Fruit fly (Drosophila melanogaster) whole organism, embryonic: ENCODE results near the gene Best4.

Experiments used
- CG10321 ChIP-seq: fragments of 200-800 bp; sonication (Bioruptor generic); IDR thresholded peaks from 2 replicates; pipeline ENCODE4 v1.3.6; 2022; ENCODE audit warnings: missing biosample characterization, missing genetic modification characterization
- CG10979 ChIP-seq: fragments of 200-800 bp; sonication (Bioruptor generic); optimal IDR thresholded peaks from 2 replicates; lab custom pipeline; 2018; ENCODE audit warnings: missing biosample characterization, mild to moderate bottlenecking, missing genetic modification characterization, moderate library complexity
- CG13123 ChIP-seq: fragments of 200-800 bp; sonication (Bioruptor generic); optimal IDR thresholded peaks from 2 replicates; lab custom pipeline; 2016; ENCODE audit warnings: missing biosample characterization, missing genetic modification characterization
- CG1603 ChIP-seq: fragments of 200-800 bp; sonication (Bioruptor generic); optimal IDR thresholded peaks from 2 replicates; lab custom pipeline; 2019; ENCODE audit warnings: missing biosample characterization, mild to moderate bottlenecking, missing genetic modification characterization, moderate library complexity
- CG16779 ChIP-seq: fragments of 200-800 bp; sonication (Bioruptor generic); IDR thresholded peaks from 2 replicates; pipeline ENCODE4 v1.3.6; 2022; ENCODE audit warnings: missing biosample characterization, missing genetic modification characterization
- CG16815 ChIP-seq: fragments of 200-800 bp; sonication (Bioruptor generic); optimal IDR thresholded peaks from 3 replicates; lab custom pipeline; 2017; ENCODE audit warnings: missing biosample characterization, mild to moderate bottlenecking, missing genetic modification characterization
- CG17328 ChIP-seq: fragments of 200-800 bp; sonication (Bioruptor generic); IDR thresholded peaks from 2 replicates; pipeline ENCODE4 v1.3.6; 2022; ENCODE audit warnings: missing biosample characterization, missing genetic modification characterization
- CG17359 ChIP-seq: fragments of 200-800 bp; sonication (Bioruptor generic); optimal IDR thresholded peaks from 3 replicates; lab custom pipeline; 2018; ENCODE audit warnings: missing biosample characterization, mild to moderate bottlenecking, missing genetic modification characterization, moderate library complexity
- CG17829 ChIP-seq: fragments of 200-800 bp; optimal IDR thresholded peaks from 2 replicates; lab custom pipeline; 2019; ENCODE audit warnings: missing biosample characterization, mild to moderate bottlenecking, missing genetic modification characterization, moderate library complexity
- CG2129 ChIP-seq: fragments of 200-800 bp; sonication (Bioruptor generic); IDR thresholded peaks from 2 replicates; pipeline ENCODE4 v1.3.6; 2022; ENCODE audit warnings: missing biosample characterization, missing genetic modification characterization; ENCODE audit not compliant: partially characterized antibody
- CG2712 ChIP-seq: fragments of 200-800 bp; optimal IDR thresholded peaks from 3 replicates; lab custom pipeline; 2019; ENCODE audit warnings: missing biosample characterization, mild to moderate bottlenecking, missing genetic modification characterization, moderate library complexity
- CG2875 ChIP-seq: fragments of 200-800 bp; sonication (Bioruptor generic); optimal IDR thresholded peaks from 2 replicates; lab custom pipeline; 2017; ENCODE audit warnings: missing biosample characterization, mild to moderate bottlenecking, missing genetic modification characterization, missing genetic modification reagents
- CG30403 ChIP-seq: fragments of 200-800 bp; sonication (Bioruptor generic); optimal IDR thresholded peaks from 3 replicates; lab custom pipeline; 2016; ENCODE audit warnings: missing biosample characterization, missing genetic modification characterization
- CG6254 ChIP-seq: fragments of 200-800 bp; sonication (Bioruptor generic); optimal IDR thresholded peaks from 3 replicates; lab custom pipeline; 2017; ENCODE audit warnings: mild to moderate bottlenecking, missing biosample characterization, missing genetic modification reagents, missing genetic modification characterization
- CG7271 ChIP-seq: fragments of 200-800 bp; sonication (Bioruptor generic); optimal IDR thresholded peaks from 2 replicates; lab custom pipeline; 2018; ENCODE audit warnings: missing biosample characterization, mild to moderate bottlenecking, missing genetic modification characterization, moderate library complexity
- CG7839 ChIP-seq: fragments of 200-800 bp; sonication (Bioruptor generic); optimal IDR thresholded peaks from 3 replicates; lab custom pipeline; 2018; ENCODE audit warnings: missing biosample characterization, mild to moderate bottlenecking, missing genetic modification characterization, moderate library complexity
- CG7963 ChIP-seq: fragments of 200-800 bp; sonication (Bioruptor generic); IDR thresholded peaks from 3 replicates; pipeline ENCODE4 v1.3.6; 2022; ENCODE audit warnings: missing biosample characterization, missing genetic modification characterization; ENCODE audit not compliant: partially characterized antibody
- CG8388 ChIP-seq: fragments of 200-800 bp; sonication (Bioruptor generic); optimal IDR thresholded peaks from 2 replicates; lab custom pipeline; 2019; ENCODE audit warnings: missing biosample characterization, mild to moderate bottlenecking, missing genetic modification characterization, moderate library complexity
- CG8924 ChIP-seq: fragments of 200-800 bp; optimal IDR thresholded peaks from 3 replicates; lab custom pipeline; 2019; ENCODE audit warnings: missing biosample characterization, mild to moderate bottlenecking, missing genetic modification characterization, moderate library complexity
- CG9727 ChIP-seq: fragments of 200-800 bp; sonication (Bioruptor generic); optimal IDR thresholded peaks from 3 replicates; lab custom pipeline; 2017; ENCODE audit warnings: missing biosample characterization, mild to moderate bottlenecking, missing genetic modification characterization
- CoRest ChIP-seq: fragments of 200-800 bp; sonication (Bioruptor generic); optimal IDR thresholded peaks from 3 replicates; lab custom pipeline; 2018; ENCODE audit warnings: missing biosample characterization, mild to moderate bottlenecking, missing genetic modification characterization, moderate library complexity
- Nf-YB ChIP-seq: fragments of 200-800 bp; sonication (Bioruptor generic); optimal IDR thresholded peaks from 3 replicates; lab custom pipeline; 2019; ENCODE audit warnings: missing biosample characterization, mild to moderate bottlenecking, missing genetic modification characterization, moderate library complexity
- PHDP ChIP-seq: fragments of 200-800 bp; sonication (Bioruptor generic); optimal IDR thresholded peaks from 3 replicates; lab custom pipeline; 2018; ENCODE audit warnings: missing biosample characterization, mild to moderate bottlenecking, missing genetic modification characterization, moderate library complexity
- Stat92E ChIP-seq, 3 experiments: fragments of >200 bp in 2 of 3; fragments of 200-800 bp in 1 of 3; sonication (Bioruptor generic) in 1 of 3; optimal IDR thresholded peaks; 2 replicates each; lab custom pipeline; 2017 to 2019; ENCODE audit warnings: missing biosample characterization in 3 of 3, missing genetic modification characterization in 3 of 3, mild to moderate bottlenecking in 1 of 3, moderate library complexity in 1 of 3
- Taf1 ChIP-seq: fragments of 200-800 bp; sonication (Bioruptor generic); IDR thresholded peaks from 2 replicates; pipeline ENCODE4 v1.3.6; 2022; ENCODE audit warnings: missing biosample characterization, missing genetic modification characterization
- Trl ChIP-seq, 3 experiments: fragments of >200 bp in 2 of 3; fragments of 200-800 bp in 1 of 3; sonication (Bioruptor generic) in 1 of 3; optimal IDR thresholded peaks; 2 replicates in 1 of 3; 3 replicates in 2 of 3; lab custom pipeline; 2016 to 2017; ENCODE audit warnings: missing biosample characterization in 1 of 3, missing genetic modification characterization in 1 of 3
- ac ChIP-seq: fragments of 200-800 bp; sonication (Bioruptor generic); optimal IDR thresholded peaks from 3 replicates; lab custom pipeline; 2017; ENCODE audit warnings: missing biosample characterization, mild to moderate bottlenecking, missing genetic modification characterization
- bcd ChIP-seq: fragments of 200-800 bp; sonication (Bioruptor generic); optimal IDR thresholded peaks from 2 replicates; lab custom pipeline; 2017; ENCODE audit warnings: missing biosample characterization, mild to moderate bottlenecking, missing genetic modification characterization
- bsh ChIP-seq, 2 experiments: fragments of 200-800 bp; sonication (Bioruptor generic); optimal IDR thresholded peaks; 2 replicates each; lab custom pipeline; 2017 to 2018; ENCODE audit warnings: mild to moderate bottlenecking in 2 of 2, missing biosample characterization in 2 of 2, missing genetic modification characterization in 2 of 2, moderate library complexity in 1 of 2
- caup ChIP-seq: fragments of 200-800 bp; sonication (Bioruptor generic); optimal IDR thresholded peaks from 3 replicates; lab custom pipeline; 2017; ENCODE audit warnings: missing biosample characterization, mild to moderate bottlenecking, missing genetic modification characterization, moderate library complexity; ENCODE audit not compliant: severe bottlenecking
- chm ChIP-seq: fragments of 200-800 bp; sonication (Bioruptor generic); IDR thresholded peaks from 2 replicates; pipeline ENCODE4 v1.3.6; 2022; ENCODE audit warnings: missing biosample characterization, missing genetic modification characterization
- croc ChIP-seq: fragments of 200-800 bp; sonication (Bioruptor generic); conservative IDR thresholded peaks from 3 replicates; pipeline ENCODE4 v1.3.6; 2022; ENCODE audit warnings: missing biosample characterization, missing genetic modification characterization
- emc ChIP-seq: fragments of 200-800 bp; sonication (Bioruptor generic); optimal IDR thresholded peaks from 2 replicates; lab custom pipeline; 2016; ENCODE audit warnings: missing biosample characterization, missing genetic modification characterization
- esg ChIP-seq: fragments of 200-800 bp; sonication (Bioruptor generic); conservative IDR thresholded peaks from 2 replicates; pipeline ENCODE4 v1.3.6; 2022; ENCODE audit warnings: missing biosample characterization, missing genetic modification characterization
- ewg ChIP-seq: fragments of 200-800 bp; sonication (Bioruptor generic); optimal IDR thresholded peaks from 3 replicates; lab custom pipeline; 2017; ENCODE audit warnings: mild to moderate bottlenecking, missing biosample characterization, missing genetic modification reagents, missing genetic modification characterization
- fd96Cb ChIP-seq: fragments of 200-800 bp; sonication (Bioruptor generic); optimal IDR thresholded peaks from 2 replicates; lab custom pipeline; 2018; ENCODE audit warnings: missing biosample characterization, mild to moderate bottlenecking, missing genetic modification characterization, moderate library complexity
- jing ChIP-seq: fragments of 200-800 bp; sonication (Bioruptor generic); optimal IDR thresholded peaks from 2 replicates; lab custom pipeline; 2018; ENCODE audit warnings: missing biosample characterization, mild to moderate bottlenecking, missing genetic modification characterization
- lov ChIP-seq, 2 experiments: fragments of 200-800 bp in 1 of 2; fragments of >200 bp in 1 of 2; sonication (Bioruptor generic) in 1 of 2; IDR thresholded peaks in 1 of 2; optimal IDR thresholded peaks in 1 of 2; 2 replicates in 1 of 2; 3 replicates in 1 of 2; pipeline versions ENCODE4 v1.3.6 to Lab custom; 2017 to 2022; ENCODE audit warnings: missing biosample characterization in 1 of 2, missing genetic modification characterization in 1 of 2
- ro ChIP-seq: fragments of 200-800 bp; sonication (Bioruptor generic); IDR thresholded peaks from 2 replicates; pipeline ENCODE4 v1.3.6; 2022; ENCODE audit warnings: missing biosample characterization, missing genetic modification characterization
- scrt ChIP-seq: fragments of 200-800 bp; sonication (Bioruptor generic); optimal IDR thresholded peaks from 2 replicates; lab custom pipeline; 2018; ENCODE audit warnings: missing biosample characterization, mild to moderate bottlenecking, missing genetic modification characterization, moderate library complexity
- sens ChIP-seq: fragments of 200-800 bp; sonication (Bioruptor generic); peaks from one replicate; lab custom pipeline; 2016; ENCODE audit warnings: missing biosample characterization, missing genetic modification characterization
- shn ChIP-seq: fragments of 200-800 bp; sonication (Bioruptor generic); optimal IDR thresholded peaks from 3 replicates; lab custom pipeline; 2016; ENCODE audit warnings: missing biosample characterization, missing genetic modification characterization
- sug ChIP-seq: fragments of 200-800 bp; optimal IDR thresholded peaks from 2 replicates; lab custom pipeline; 2019; ENCODE audit warnings: missing biosample characterization, mild to moderate bottlenecking, missing genetic modification characterization, moderate library complexity
- tup ChIP-seq: fragments of 200-800 bp; sonication (Bioruptor generic); optimal IDR thresholded peaks from 2 replicates; lab custom pipeline; 2016; ENCODE audit warnings: missing biosample characterization, mild to moderate bottlenecking, missing genetic modification characterization, moderate library complexity
- unc-4 ChIP-seq: fragments of 200-800 bp; sonication (Bioruptor generic); IDR thresholded peaks from 2 replicates; pipeline ENCODE4 v1.3.6; 2022; ENCODE audit warnings: missing biosample characterization, missing genetic modification characterization; ENCODE audit not compliant: partially characterized antibody
- zf30C ChIP-seq: fragments of 200-800 bp; sonication (Bioruptor generic); optimal IDR thresholded peaks from 3 replicates; lab custom pipeline; 2018; ENCODE audit warnings: missing biosample characterization, mild to moderate bottlenecking, missing genetic modification characterization

The Best4 gene

DNA sequence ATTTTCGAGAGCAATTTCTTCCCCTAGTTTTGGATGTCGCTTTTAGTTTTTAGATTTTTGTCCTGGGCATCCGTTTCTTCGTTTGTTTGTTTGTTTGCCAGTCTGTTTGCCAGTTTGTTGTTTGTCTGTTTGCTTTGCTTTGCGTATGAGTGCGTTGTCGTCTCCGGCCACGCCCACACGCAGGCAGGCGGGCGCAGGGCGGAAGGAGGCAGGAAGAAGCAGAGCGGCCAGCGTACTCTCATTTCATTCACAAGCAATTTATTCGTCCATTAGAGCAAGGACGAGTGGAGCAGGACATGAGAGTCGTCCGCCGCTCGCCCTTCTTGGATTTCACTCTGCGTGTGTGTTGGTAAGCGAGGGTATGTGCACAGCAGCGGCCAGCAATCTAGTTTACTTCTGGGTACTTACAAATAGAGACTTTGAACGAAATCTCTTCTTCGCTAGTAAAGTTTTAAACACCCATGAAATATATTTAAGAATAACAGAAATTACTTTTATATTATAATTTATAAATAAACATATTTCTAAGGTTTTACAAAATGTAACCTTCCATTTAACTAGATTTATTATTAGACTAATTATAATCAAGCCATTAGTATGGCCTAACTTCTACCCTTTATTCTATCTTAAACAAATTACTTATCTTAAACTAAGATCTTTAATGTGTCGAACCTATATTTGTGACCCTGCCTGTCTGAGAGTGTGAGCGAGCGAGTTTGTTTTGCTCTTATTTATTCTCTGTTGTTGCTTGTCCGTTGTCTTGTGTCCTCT is 49.1 kb downstream of the Best4 start (continued):
- TF ChIP-seq CG7963 (GFP tag; lab: Robert Waterston, UW), result no peak
- TF ChIP-seq CG2875, result peak; percentile 44
- TF ChIP-seq CG7271 (tag; lab: Kevin White, UChicago), result peak; percentile 25
- TF ChIP-seq CG9727 (GFP tag; lab: Kevin White, UChicago), result peak; percentile 95
- TF ChIP-seq CG8924 (tag; lab: Kevin White, UChicago), result peak; percentile 92
- TF ChIP-seq esg (GFP tag; lab: Robert Waterston, UW), result 0 out of 2 replicates have a peak, but pooled peaks have one; percentile 19
- peak; percentile 77 for TF ChIP-seq CG8388 (GFP tag; lab: Kevin White, UChicago)
- TF ChIP-seq PHDP (tag; lab: Kevin White, UChicago), result peak; percentile 65
- peak in 1 of 3 experiments; percentile 43 for TF ChIP-seq Stat92E (GFP tag; optimal IDR thresholded peaks at IDR 0.05; lab: Kevin White, UChicago)
- TF ChIP-seq croc (GFP tag; lab: Robert Waterston, UW), result peak; percentile 50; the same call in 1 of the 3 replicates
- no peak for TF ChIP-seq emc (GFP tag; lab: Kevin White, UChicago)
- TF ChIP-seq sens, result peak; percentile 87
- TF ChIP-seq sug (tag; lab: Kevin White, UChicago), result peak; percentile 53
- TF ChIP-seq CoRest (tag; lab: Kevin White, UChicago), result peak; percentile 85
- TF ChIP-seq bcd, result peak; percentile 59
- peak; percentile 52 for TF ChIP-seq CG30403
- TF ChIP-seq Taf1 (GFP tag; lab: Robert Waterston, UW), result no peak
- no peak for TF ChIP-seq unc-4 (GFP tag; lab: Robert Waterston, UW)
- TF ChIP-seq caup (GFP tag; lab: Kevin White, UChicago), result peak; percentile 57
- TF ChIP-seq CG16779 (GFP tag; lab: Robert Waterston, UW), result no peak
- peak in 1 of 2 experiments; percentile 67 for TF ChIP-seq bsh (GFP tag; optimal IDR thresholded peaks at IDR 0.05; lab: Kevin White, UChicago)
- peak; percentile 15 for TF ChIP-seq ewg (GFP tag; lab: Kevin White, UChicago)
- peak; percentile 48 for TF ChIP-seq CG17359 (tag; lab: Kevin White, UChicago)
- TF ChIP-seq shn (GFP tag; lab: Kevin White, UChicago), result no peak
- peak; percentile 72 for TF ChIP-seq fd96Cb (tag; lab: Kevin White, UChicago)
- TF ChIP-seq CG1603, result peak; percentile 23
- peak in 1 of 2 experiments; percentile 26 for TF ChIP-seq Trl (optimal IDR thresholded peaks at IDR 0.05; lab: Kevin White, UChicago)
- no peak for TF ChIP-seq Trl (GFP tag; optimal IDR thresholded peaks at IDR 0.05; lab: Kevin White, UChicago)
- TF ChIP-seq CG10321 (GFP tag; lab: Robert Waterston, UW), result no peak
- TF ChIP-seq lov (optimal IDR thresholded peaks at IDR 0.05; lab: Kevin White, UChicago), result no peak
- 0 out of 3 replicates have a peak, but pooled peaks have one; percentile 34 for TF ChIP-seq lov (GFP tag; IDR thresholded peaks at IDR 0.05; lab: Robert Waterston, UW)
- TF ChIP-seq CG16815 (GFP tag; lab: Kevin White, UChicago), result peak; percentile 75
- peak; percentile 2 for TF ChIP-seq tup (GFP tag; lab: Kevin White, UChicago)
- TF ChIP-seq chm (GFP tag; lab: Robert Waterston, UW), result no peak
- TF ChIP-seq jing (GFP tag; lab: Kevin White, UChicago), result no peak
- peak; percentile 93 for TF ChIP-seq CG17829 (tag; lab: Kevin White, UChicago)
- peak; percentile 63 for TF ChIP-seq ac (GFP tag; lab: Kevin White, UChicago)
- TF ChIP-seq CG13123 (GFP tag; lab: Kevin White, UChicago), result no peak
- TF ChIP-seq Nf-YB (GFP tag; lab: Kevin White, UChicago), result peak; percentile 71
- no peak for TF ChIP-seq zf30C
- peak; percentile 88 for TF ChIP-seq CG10979
- TF ChIP-seq CG17328 (GFP tag; lab: Robert Waterston, UW), result no peak
- TF ChIP-seq CG2129 (GFP tag; lab: Robert Waterston, UW), result no peak
- TF ChIP-seq CG7839, result peak; percentile 87
- peak; percentile 76 for TF ChIP-seq CG6254 (GFP tag; lab: Kevin White, UChicago)
- no peak for TF ChIP-seq ro (GFP tag; lab: Robert Waterston, UW)
- peak; percentile 92 for TF ChIP-seq CG2712 (tag; lab: Kevin White, UChicago)
- peak; percentile 50 for TF ChIP-seq scrt (GFP tag; lab: Kevin White, UChicago)
